Worm (Caenorhabditis elegans) whole organism, L2 larva: ENCODE results near the gene F22B8.7.

ENCODE experiments used
- alr-1 ChIP-seq: fragments of 150-350 bp; optimal IDR thresholded peaks from 2 replicates; lab custom pipeline; 2014; ENCODE audit warnings: missing biosample characterization, missing genetic modification characterization
- nhr-25 ChIP-seq: fragments of 150-350 bp; sonication (generic microtip); optimal IDR thresholded peaks from 3 replicates; lab custom pipeline; 2014; ENCODE audit warnings: missing biosample characterization, missing genetic modification characterization
- snpc-4 ChIP-seq: fragments of 150-350 bp; optimal IDR thresholded peaks from 2 replicates; lab custom pipeline; 2014; ENCODE audit warnings: missing biosample characterization, missing genetic modification characterization
- ztf-4 ChIP-seq: fragments of 150-350 bp; optimal IDR thresholded peaks from 2 replicates; lab custom pipeline; 2014; ENCODE audit warnings: missing biosample characterization, missing genetic modification characterization

ce11 chrV:16118601-16119000, 24.2 kb downstream of the F22B8.7 start, which contains the start of gene str-103:
- TF ChIP-seq alr-1 (no peak), nhr-25 (no peak), ztf-4 (tag; lab: Kevin White, UChicago) (no peak), snpc-4 (tag; lab: Kevin White, UChicago) (no peak)
